Worm (Caenorhabditis elegans) whole organism, midembryonic: ENCODE data around the gene fbxa-99.
"Not testable (repeated sequence)": the region's sequence is repeated elsewhere in the genome, so short reads cannot be mapped to it uniquely, and the experiment has no call there.

Experiments used
- T22C8.4 ChIP-seq: fragments of 200-800 bp; sonication (Bioruptor generic); IDR thresholded peaks from 2 replicates; pipeline ENCODE4 v1.3.6; 2022; ENCODE audit warnings: missing genetic modification characterization, missing compliant biosample characterization
- cog-1 ChIP-seq: sonication (generic microtip); optimal IDR thresholded peaks from 2 replicates; lab custom pipeline; 2016; ENCODE audit warnings: missing genetic modification characterization, missing compliant biosample characterization
- flt-1 ChIP-seq: fragments of 200-800 bp; sonication (Bioruptor generic); IDR thresholded peaks from 2 replicates; pipeline ENCODE4 v1.3.6; 2022; ENCODE audit warnings: missing genetic modification characterization, missing compliant biosample characterization
- klf-2 ChIP-seq: fragments of 200-800 bp; sonication (Bioruptor generic); conservative IDR thresholded peaks from 2 replicates; pipeline ENCODE4 v1.3.6; 2022; ENCODE audit warnings: missing genetic modification reagents, missing genetic modification characterization, missing compliant biosample characterization
- med-1 ChIP-seq: sonication (generic microtip); optimal IDR thresholded peaks from 2 replicates; lab custom pipeline; 2017; ENCODE audit warnings: missing genetic modification characterization, mild to moderate bottlenecking, missing compliant biosample characterization, antibody characterized with exemption, missing genetic modification reagents; ENCODE audit not compliant: insufficient read depth
- ref-1 ChIP-seq: fragments of 200-800 bp; sonication (Bioruptor generic); conservative IDR thresholded peaks from 2 replicates; pipeline ENCODE4 v1.3.6; 2022; ENCODE audit warnings: missing genetic modification reagents, missing genetic modification characterization, missing compliant biosample characterization
- tab-1 ChIP-seq: fragments of 200-800 bp; sonication (Bioruptor generic); IDR thresholded peaks from 2 replicates; pipeline ENCODE4 v1.3.6; 2022; ENCODE audit warnings: missing genetic modification characterization, missing compliant biosample characterization
- ztf-23 ChIP-seq: fragments of 200-800 bp; sonication (Bioruptor generic); IDR thresholded peaks from 2 replicates; pipeline ENCODE4 v1.3.6; 2022; ENCODE audit warnings: missing genetic modification reagents, missing genetic modification characterization, missing compliant biosample characterization
- ztf-29 ChIP-seq: fragments of 200-800 bp; sonication (Bioruptor generic); IDR thresholded peaks from 2 replicates; pipeline ENCODE4 v1.3.6; 2022; ENCODE audit warnings: missing genetic modification reagents, missing genetic modification characterization, missing compliant biosample characterization

Gene fbxa-99

DNA sequence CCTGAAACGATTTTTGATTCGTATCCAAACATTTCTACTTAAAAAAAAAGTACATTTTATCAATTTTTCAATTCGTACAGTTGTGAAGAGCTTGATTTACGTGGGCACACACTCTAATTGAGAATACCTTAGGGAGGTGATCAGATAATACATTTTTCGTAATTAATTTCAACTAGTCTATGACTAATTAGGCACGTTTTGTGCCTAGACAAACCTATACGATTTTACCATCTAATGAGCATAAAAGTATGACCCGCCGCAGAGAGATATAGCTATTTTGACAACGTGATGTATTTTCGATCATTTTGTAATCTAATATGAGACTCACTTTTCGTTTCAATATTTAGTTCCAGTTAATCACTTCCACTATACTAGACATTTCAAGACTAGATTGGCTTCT is 34.3 kb upstream of the fbxa-99 start:
- TF ChIP-seq med-1 (no peak), ref-1 (GFP tag; lab: Robert Waterston, UW) (no peak), flt-1 (no peak), ztf-29 (no peak), T22C8.4 (GFP tag; lab: Robert Waterston, UW) (no peak), klf-2 (GFP tag; lab: Robert Waterston, UW) (no peak), ztf-23 (GFP tag; lab: Robert Waterston, UW) (no peak), tab-1 (GFP tag; lab: Robert Waterston, UW) (no peak), cog-1 (tag; lab: Kevin White, UChicago) (no peak)

DNA sequence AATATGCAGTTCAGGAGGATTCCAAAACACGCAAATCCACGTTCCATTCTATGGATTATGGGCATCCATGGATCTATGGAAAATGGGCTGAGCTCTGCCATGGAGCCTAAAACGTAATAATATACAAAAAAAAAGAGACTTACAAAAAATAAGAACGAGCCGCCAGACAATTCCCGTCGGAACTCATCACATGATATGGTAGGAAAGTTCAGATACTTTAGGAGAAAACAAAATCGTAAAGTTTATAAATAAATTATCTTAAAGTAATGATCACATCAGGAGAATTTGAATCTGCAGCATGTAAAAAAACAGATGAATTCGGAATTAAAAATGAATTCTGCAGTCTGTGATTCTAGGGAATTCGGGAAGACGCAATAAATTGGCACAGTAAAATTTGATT is 33.0 kb upstream of the fbxa-99 start, which contains the start of gene str-232:
Gene str-232, minus strand, starts transcription at position 101 of the 400 bp plus-strand sequence.
- TF ChIP-seq ztf-29 (no peak), ref-1 (GFP tag; lab: Robert Waterston, UW) (no peak), med-1 (no peak), klf-2 (GFP tag; lab: Robert Waterston, UW) (no peak), flt-1 (no peak), cog-1 (tag; lab: Kevin White, UChicago) (no peak)

DNA sequence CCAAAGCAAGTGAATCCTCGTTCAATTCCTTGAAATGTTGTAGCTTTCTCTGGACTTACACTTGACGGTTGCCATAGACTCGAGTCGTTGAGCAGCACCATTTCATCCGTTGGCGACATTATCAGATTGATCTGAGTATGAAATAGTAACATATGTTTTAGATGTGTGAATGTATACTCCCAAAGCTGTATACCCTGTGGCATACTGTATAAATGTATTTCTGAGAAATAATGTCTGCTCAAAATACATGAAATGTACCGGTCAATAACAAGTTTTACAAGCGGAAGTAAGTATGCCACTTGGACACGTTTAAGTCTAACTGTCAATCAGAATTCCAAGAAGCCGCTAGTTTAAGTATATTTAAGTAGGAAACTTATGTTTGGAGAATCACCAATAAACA is 26.9 kb upstream of the fbxa-99 start, which contains the start of gene str-233:
Gene str-233, minus strand, starts transcription at position 101 of the 400 bp plus-strand sequence.
- TF ChIP-seq ztf-29 (no peak), ref-1 (GFP tag; lab: Robert Waterston, UW) (no peak), tab-1 (GFP tag; lab: Robert Waterston, UW) (no peak), cog-1 (tag; lab: Kevin White, UChicago) (no peak), flt-1 (no peak)

DNA sequence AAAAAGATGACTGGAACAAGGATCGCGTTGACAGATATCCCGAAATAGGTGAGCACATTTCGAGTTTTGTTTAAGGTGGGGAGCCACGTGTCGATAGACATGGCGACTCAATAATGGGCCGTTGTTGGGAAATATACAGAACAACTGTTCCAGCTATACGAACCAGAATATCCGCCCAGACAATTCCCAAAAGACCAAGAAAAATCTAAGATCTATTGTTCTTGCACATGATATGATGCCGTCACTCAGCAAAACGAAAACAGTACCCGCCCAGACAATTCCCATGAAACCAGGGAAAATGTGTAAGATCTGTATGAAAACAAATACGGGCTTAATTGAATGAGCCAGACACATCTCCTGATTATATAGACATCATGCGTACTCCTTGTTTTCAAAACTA is 24.9 kb upstream of the fbxa-99 start, which contains the start of gene str-231:
Gene str-231, minus strand, starts transcription at position 101 of the 400 bp plus-strand sequence.
- TF ChIP-seq tab-1 (GFP tag; lab: Robert Waterston, UW) = no peak
- no peak for TF ChIP-seq flt-1
- no peak for TF ChIP-seq cog-1 (tag; lab: Kevin White, UChicago)
- TF ChIP-seq ztf-29 = no peak
- no peak for TF ChIP-seq klf-2 (GFP tag; lab: Robert Waterston, UW)
- no peak for TF ChIP-seq ref-1 (GFP tag; lab: Robert Waterston, UW)
- TF ChIP-seq T22C8.4 (GFP tag; lab: Robert Waterston, UW) = no peak

DNA sequence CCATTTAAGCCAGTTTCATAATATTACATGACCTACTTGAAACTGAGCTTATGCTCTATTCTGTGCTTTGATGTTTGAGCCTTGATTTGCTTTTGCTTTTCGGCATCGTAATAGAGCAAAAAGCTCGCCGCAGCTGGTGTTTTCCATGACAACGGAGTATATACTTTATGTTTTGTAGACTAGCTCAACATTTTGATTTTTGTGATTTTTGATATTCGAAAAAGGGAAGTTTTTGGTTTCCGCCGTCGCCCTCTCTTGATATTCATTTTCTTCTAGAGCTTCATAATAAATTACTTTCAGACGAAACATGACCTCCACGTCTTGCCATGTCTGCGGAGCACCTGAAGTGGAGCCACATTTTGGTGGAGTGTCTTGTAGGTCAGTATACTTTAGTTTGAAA is 19.6 kb upstream of the fbxa-99 start, which contains the start of gene nhr-63:
Gene nhr-63, plus strand, starts transcription at position 301 of the 400 bp plus-strand sequence.
- TF ChIP-seq ztf-29 = no peak
- TF ChIP-seq tab-1 (GFP tag; lab: Robert Waterston, UW) = no peak
- TF ChIP-seq med-1 = no peak
- no peak for TF ChIP-seq ref-1 (GFP tag; lab: Robert Waterston, UW)
- no peak for TF ChIP-seq flt-1
- no peak for TF ChIP-seq ztf-23 (GFP tag; lab: Robert Waterston, UW)
- no peak for TF ChIP-seq T22C8.4 (GFP tag; lab: Robert Waterston, UW)
- TF ChIP-seq cog-1 (tag; lab: Kevin White, UChicago) = no peak
- no peak for TF ChIP-seq klf-2 (GFP tag; lab: Robert Waterston, UW)

DNA sequence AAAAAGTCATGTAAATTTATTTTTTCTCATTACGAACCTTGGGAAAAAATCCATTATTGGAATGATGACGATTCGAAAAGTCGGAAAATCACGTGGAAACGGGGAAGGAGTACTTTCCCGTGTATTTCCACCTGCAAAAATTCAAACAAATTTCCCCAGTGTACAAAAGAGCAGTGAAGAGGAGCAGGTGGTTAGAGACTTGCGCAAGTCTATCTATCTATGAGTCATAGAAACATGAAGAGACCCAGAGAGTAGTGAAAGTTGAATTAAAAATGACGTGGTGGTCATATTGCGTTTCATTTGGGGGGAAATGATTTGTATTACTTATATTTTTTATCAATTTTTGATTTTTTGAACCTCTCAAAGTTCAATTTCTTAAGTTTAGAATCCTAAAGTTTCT is 17.8 kb upstream of the fbxa-99 start, which contains the start of gene nhr-50:
Gene nhr-50, minus strand, starts transcription at position 199 of the 400 bp plus-strand sequence.
- TF ChIP-seq med-1 (no peak), T22C8.4 (GFP tag; lab: Robert Waterston, UW) (no peak), ztf-29 (no peak), klf-2 (GFP tag; lab: Robert Waterston, UW) (no peak), flt-1 (no peak), ztf-23 (GFP tag; lab: Robert Waterston, UW) (no peak), cog-1 (tag; lab: Kevin White, UChicago) (no peak), tab-1 (GFP tag; lab: Robert Waterston, UW) (no peak), ref-1 (GFP tag; lab: Robert Waterston, UW) (no peak)

DNA sequence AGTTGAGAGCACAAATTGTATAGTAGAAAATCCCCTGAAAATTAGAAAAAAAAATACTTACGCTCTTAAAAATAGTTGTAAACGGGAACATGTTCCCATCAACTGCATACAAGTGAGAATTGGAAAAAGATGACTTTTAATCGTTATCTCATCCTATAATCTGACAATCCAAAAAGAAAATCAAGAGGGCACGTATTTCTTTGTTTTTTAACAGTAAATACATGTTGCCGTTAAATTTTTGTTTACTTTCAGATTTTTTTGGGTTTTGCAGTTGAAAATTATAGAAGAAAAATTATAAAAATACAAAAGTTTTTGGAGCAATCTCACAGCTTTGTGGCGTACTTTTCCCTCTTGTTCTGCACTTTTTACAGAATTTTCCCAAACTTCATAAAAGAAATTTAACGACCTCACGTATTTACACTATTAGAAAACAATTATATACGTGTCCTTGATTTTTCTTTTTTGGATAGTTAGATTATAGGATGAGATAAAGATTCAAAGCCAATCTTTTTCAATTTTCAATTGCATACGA is 14.1 kb upstream of the fbxa-99 start, which contains the start of the genes C06C6.9 and C06C6.8:
Gene C06C6.9, minus strand, starts transcription at position 101 of the 532 bp plus-strand sequence.
Gene C06C6.8, plus strand, starts transcription at position 482 of the 532 bp plus-strand sequence.
- TF ChIP-seq cog-1 (tag; lab: Kevin White, UChicago) (no peak), T22C8.4 (GFP tag; lab: Robert Waterston, UW) (no peak), klf-2 (GFP tag; lab: Robert Waterston, UW) (no peak), ztf-23 (GFP tag; lab: Robert Waterston, UW) (no peak), tab-1 (GFP tag; lab: Robert Waterston, UW) (no peak), ref-1 (GFP tag; lab: Robert Waterston, UW) (no peak), med-1 (no peak), ztf-29 (no peak), flt-1 (no peak)

DNA sequence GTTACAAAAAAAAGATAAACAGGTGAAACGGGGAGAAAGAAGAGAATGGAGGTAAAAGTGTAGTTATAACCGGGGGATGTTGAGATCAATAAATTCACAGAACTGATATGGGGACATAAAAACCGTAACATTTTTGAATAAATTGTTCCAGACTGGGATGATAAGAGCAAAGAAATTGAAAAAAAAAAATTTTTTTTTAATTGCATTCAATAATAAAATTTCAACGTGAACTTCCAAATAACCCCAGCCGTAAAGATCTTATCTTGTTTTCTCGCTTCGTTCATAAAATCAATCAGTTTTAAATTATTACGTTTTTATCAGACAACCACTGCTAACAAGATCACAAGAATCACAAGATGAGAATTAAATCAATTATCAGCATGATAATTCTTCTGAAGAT is 9.2 kb upstream of the fbxa-99 start, which contains the start of gene C06C6.7:
Gene C06C6.7, plus strand, starts transcription at position 301 of the 400 bp plus-strand sequence.
- TF ChIP-seq T22C8.4, ref-1, ztf-23 (GFP tag; lab: Robert Waterston, UW): not testable (repeated sequence)

DNA sequence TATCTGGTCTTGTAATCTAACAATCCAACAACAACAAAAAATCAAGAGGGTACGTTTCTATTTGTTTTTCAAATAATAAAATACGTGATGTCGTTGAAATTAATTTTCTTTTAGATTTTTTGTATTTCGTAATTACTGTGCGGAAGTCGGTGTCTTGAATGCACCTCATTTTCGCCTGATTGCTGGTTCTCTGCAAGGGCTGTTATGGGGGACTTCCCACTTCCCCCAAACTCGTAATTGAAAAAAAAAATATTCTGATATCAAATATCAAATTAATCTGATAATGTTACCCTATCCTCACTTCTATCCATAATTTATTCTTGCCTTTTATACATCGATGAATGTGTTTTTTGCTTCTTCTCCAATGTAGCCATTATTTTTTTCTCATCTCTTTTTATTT is 5.4 kb upstream of the fbxa-99 start, which contains the start of gene F36G9.15:
Gene F36G9.15, minus strand, starts transcription at position 101 of the 400 bp plus-strand sequence.
- TF ChIP-seq cog-1 (tag; lab: Kevin White, UChicago) (no peak), flt-1 (no peak), ztf-29 (no peak), T22C8.4 (GFP tag; lab: Robert Waterston, UW) (no peak), klf-2 (GFP tag; lab: Robert Waterston, UW) (no peak), tab-1 (GFP tag; lab: Robert Waterston, UW) (no peak), med-1 (no peak), ref-1 (GFP tag; lab: Robert Waterston, UW) (no peak), ztf-23 (GFP tag; lab: Robert Waterston, UW) (no peak)
